Worm (Caenorhabditis elegans) whole organism, early embryonic: Measurements from ENCODE around the gene K05F1.1.

Experiments
- F13C5.2 ChIP-seq: sonication (generic microtip); optimal IDR thresholded peaks from 2 replicates; lab custom pipeline; 2017; ENCODE audit warnings: mild to moderate bottlenecking, missing genetic modification characterization, inconsistent platforms, missing compliant biosample characterization
- aly-1 ChIP-seq: sonication (generic microtip); optimal IDR thresholded peaks from 2 replicates; lab custom pipeline; 2016; ENCODE audit warnings: missing genetic modification characterization, missing compliant biosample characterization
- ama-1 ChIP-seq: fragments of 150-350 bp; optimal IDR thresholded peaks from 2 replicates; lab custom pipeline; 2014
- ets-7 ChIP-seq: sonication (generic microtip); optimal IDR thresholded peaks from 2 replicates; lab custom pipeline; 2016; ENCODE audit warnings: missing genotype, missing genetic modification characterization, missing compliant biosample characterization

DNA sequence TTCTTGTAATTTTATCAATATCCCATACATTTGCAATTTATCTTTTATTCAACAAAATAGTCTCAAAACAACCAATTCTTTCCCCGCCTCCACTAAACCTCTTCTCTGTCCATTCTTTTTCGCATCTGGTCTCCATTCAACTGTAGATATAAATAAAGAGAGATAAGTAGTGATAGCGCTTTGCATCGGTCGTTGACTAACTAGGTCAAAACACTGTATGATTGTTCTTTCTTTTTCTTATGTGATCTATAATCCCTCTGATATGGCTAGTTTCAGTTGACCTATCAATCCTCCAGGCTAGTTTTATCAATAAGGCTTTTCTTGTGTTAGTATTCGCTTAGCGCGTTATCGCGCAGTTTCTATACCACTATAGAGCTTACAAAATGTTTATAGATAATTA is 52.1 kb downstream of the K05F1.1 start:
- no peak for TF ChIP-seq ama-1 (lab: Kevin White, UChicago)
- no peak for TF ChIP-seq ets-7 (tag; lab: Kevin White, UChicago)
- no peak for TF ChIP-seq aly-1
- TF ChIP-seq F13C5.2 (tag; lab: Kevin White, UChicago) = no peak
